Worm (Caenorhabditis elegans): ENCODE results near the gene sra-13.

The sra-13 gene

DNA sequence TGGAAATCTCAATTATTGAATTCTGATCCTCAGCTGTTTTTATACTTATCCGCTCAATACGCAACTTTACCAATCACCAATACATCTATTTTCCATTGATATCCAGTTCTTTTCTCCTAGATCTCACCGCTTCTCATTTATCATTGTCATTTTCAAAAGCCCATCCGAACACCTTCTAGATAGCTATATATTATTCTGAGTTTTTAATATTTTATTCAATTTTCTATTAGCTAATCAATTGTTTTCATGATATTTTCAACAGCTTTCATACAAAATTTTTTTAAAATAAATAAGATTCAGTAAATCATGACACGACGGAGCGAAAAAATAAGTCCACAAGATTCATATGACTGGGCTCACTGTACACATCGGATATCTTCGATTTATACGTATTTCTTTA is 26.3 kb upstream of the sra-13 start, which contains the start of gene F49E12.12:
TSS of gene F49E12.12 (plus strand) at position 301 of the 400 bp plus-strand sequence.
- TF ChIP-seq nhr-19 (GFP tag; conservative IDR thresholded peaks at IDR 0.05) (no peak), ceh-90 (tag; optimal IDR thresholded peaks at IDR 0.05) (no peak), zip-4 (GFP tag; optimal IDR thresholded peaks at IDR 0.05) (no peak), elt-3 (tag; optimal IDR thresholded peaks at IDR 0.05) (no peak), irx-1 (tag; optimal IDR thresholded peaks at IDR 0.05) (no peak), ceh-88 (GFP tag; IDR thresholded peaks at IDR 0.05) (no peak), ces-1 (GFP tag; optimal IDR thresholded peaks at IDR 0.05) (no peak), egl-13 (tag; optimal IDR thresholded peaks at IDR 0.05) (no peak), isw-1 (GFP tag; IDR thresholded peaks at IDR 0.05) (no peak), swsn-7 (tag; optimal IDR thresholded peaks at IDR 0.05) (no peak), ceh-8 (GFP tag; optimal IDR thresholded peaks at IDR 0.05) (no peak)

DNA sequence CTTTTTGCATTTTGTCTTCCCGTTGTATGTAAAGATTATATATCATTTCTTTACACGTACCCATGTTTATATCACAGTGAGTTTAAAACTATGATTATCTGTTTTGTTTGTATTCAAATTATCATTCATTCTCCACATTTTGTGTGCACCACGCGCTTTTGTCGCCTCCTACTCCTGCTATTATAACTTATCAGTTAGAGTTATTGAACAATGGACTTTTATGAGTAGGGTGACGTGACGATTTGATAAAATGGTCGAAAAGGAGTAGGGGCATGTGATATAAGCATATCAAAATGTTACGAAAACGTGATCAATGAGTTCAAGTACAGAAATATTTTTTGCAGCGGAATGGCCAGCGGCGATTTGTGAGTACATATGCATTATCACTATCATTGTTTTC is 24.6 kb upstream of the sra-13 start:
- no peak for TF ChIP-seq sox-4 (tag; optimal IDR thresholded peaks at IDR 0.05)
- no peak for TF ChIP-seq nhr-47 (tag; optimal IDR thresholded peaks at IDR 0.05)
- peak; percentile 68 for TF ChIP-seq nhr-71 (tag; optimal IDR thresholded peaks at IDR 0.05)
- TF ChIP-seq C16A3.4 (tag; optimal IDR thresholded peaks at IDR 0.05) = no peak
- TF ChIP-seq zag-1 (tag; optimal IDR thresholded peaks at IDR 0.05) = no peak
- peak; percentile 33 for TF ChIP-seq lin-14 (GFP tag; optimal IDR thresholded peaks at IDR 0.05)
- TF ChIP-seq pqm-1 (tag; optimal IDR thresholded peaks at IDR 0.05) = peak; percentile 79
- peak; percentile 2 for TF ChIP-seq tlp-1 (tag; optimal IDR thresholded peaks at IDR 0.05)
- TF ChIP-seq mdl-1 (tag; optimal IDR thresholded peaks at IDR 0.05) = peak in 1 of 2 experiments; percentile 35
- peak; percentile 59 for TF ChIP-seq nhr-90 (tag; optimal IDR thresholded peaks at IDR 0.05; ENCODE audit: poor library complexity)
- no peak for TF ChIP-seq ces-1 (GFP tag; optimal IDR thresholded peaks at IDR 0.05)
- TF ChIP-seq egl-13 (tag; optimal IDR thresholded peaks at IDR 0.05) = peak; percentile 69
- no peak for TF ChIP-seq hlh-17 (GFP tag; optimal IDR thresholded peaks at IDR 0.05; ENCODE audit: borderline replicate concordance)
- TF ChIP-seq lin-35 (GFP tag; optimal IDR thresholded peaks at IDR 0.05) = peak in 1 of 2 experiments; percentile 61
- peak in 1 of 2 experiments; percentile 29 for TF ChIP-seq lsy-2 (tag; optimal IDR thresholded peaks at IDR 0.05)
- TF ChIP-seq tbx-2 (tag; optimal IDR thresholded peaks at IDR 0.05) = no peak
- TF ChIP-seq xbp-1 (tag; optimal IDR thresholded peaks at IDR 0.05) = no peak
- TF ChIP-seq elt-3 (tag; optimal IDR thresholded peaks at IDR 0.05) = no peak
- no peak for TF ChIP-seq lir-3 (tag; optimal IDR thresholded peaks at IDR 0.05; ENCODE audit: poor library complexity)
- TF ChIP-seq mep-1 (tag; optimal IDR thresholded peaks at IDR 0.05) = no peak
- no peak for TF ChIP-seq hpl-2 (GFP tag; optimal IDR thresholded peaks at IDR 0.05)
- peak; percentile 2 for TF ChIP-seq pax-3 (tag; optimal IDR thresholded peaks at IDR 0.05)
- TF ChIP-seq ama-1 (optimal IDR thresholded peaks at IDR 0.05) = no peak
- no peak for TF ChIP-seq isw-1 (GFP tag; IDR thresholded peaks at IDR 0.05)
- no peak for TF ChIP-seq nhr-77 (tag; optimal IDR thresholded peaks at IDR 0.05)
- TF ChIP-seq nhr-20 (tag; optimal IDR thresholded peaks at IDR 0.05) = peak; percentile 78
- peak; percentile 38 for TF ChIP-seq nhr-19 (GFP tag; conservative IDR thresholded peaks at IDR 0.05)
- TF ChIP-seq elt-2 (tag; optimal IDR thresholded peaks at IDR 0.05) = peak; percentile 99
- TF ChIP-seq nhr-85 (tag) = no peak
- peak; percentile 74 for TF ChIP-seq jun-1 (tag; optimal IDR thresholded peaks at IDR 0.05)
- TF ChIP-seq alr-1 (tag; optimal IDR thresholded peaks at IDR 0.05; ENCODE audit: borderline replicate concordance) = no peak

DNA sequence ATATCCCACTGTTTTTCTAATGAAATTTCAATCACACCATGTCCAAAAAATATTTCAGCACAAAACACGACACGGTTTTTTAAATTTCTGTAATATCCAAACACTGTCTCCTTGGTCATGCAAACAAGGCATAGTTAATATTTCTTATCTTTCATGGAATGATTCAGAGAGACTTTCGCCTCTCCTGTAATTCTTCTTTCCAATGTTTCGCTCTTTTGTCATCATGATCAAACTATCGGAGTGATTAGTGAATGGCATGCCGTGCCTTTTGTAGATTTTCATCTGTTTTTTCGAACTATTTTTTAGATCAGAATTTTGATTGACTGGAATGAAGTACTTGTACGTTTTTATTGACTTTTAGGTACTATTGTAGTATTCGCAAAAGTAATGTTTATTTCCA is 23.1 kb upstream of the sra-13 start:
- TF ChIP-seq mep-1 (tag; optimal IDR thresholded peaks at IDR 0.05) = no peak
- TF ChIP-seq nhr-20 (tag; optimal IDR thresholded peaks at IDR 0.05) = peak; percentile 33
- no peak for TF ChIP-seq blmp-1 (tag; optimal IDR thresholded peaks at IDR 0.05)
- TF ChIP-seq tlp-1 (tag; optimal IDR thresholded peaks at IDR 0.05) = no peak
- no peak for TF ChIP-seq zag-1 (tag; optimal IDR thresholded peaks at IDR 0.05)
- no peak for TF ChIP-seq lin-14 (GFP tag; optimal IDR thresholded peaks at IDR 0.05)
- TF ChIP-seq pqm-1 (tag; optimal IDR thresholded peaks at IDR 0.05) = peak; percentile 67
- TF ChIP-seq swsn-7 (tag; optimal IDR thresholded peaks at IDR 0.05) = no peak
- TF ChIP-seq nhr-85 (tag) = no peak
- TF ChIP-seq lsy-2 (tag; optimal IDR thresholded peaks at IDR 0.05) = no peak
- TF ChIP-seq nhr-19 (GFP tag; conservative IDR thresholded peaks at IDR 0.05) = no peak
- no peak for TF ChIP-seq C16A3.4 (tag; optimal IDR thresholded peaks at IDR 0.05)
- no peak for TF ChIP-seq ceh-90 (tag; optimal IDR thresholded peaks at IDR 0.05)
- no peak for TF ChIP-seq egl-13 (tag; optimal IDR thresholded peaks at IDR 0.05)
- peak; percentile 62 for TF ChIP-seq elt-2 (tag; optimal IDR thresholded peaks at IDR 0.05)
- TF ChIP-seq egl-27 (tag; optimal IDR thresholded peaks at IDR 0.05) = no peak
- TF ChIP-seq vab-15 (tag; optimal IDR thresholded peaks at IDR 0.05) = no peak
- TF ChIP-seq rnt-1 (tag; optimal IDR thresholded peaks at IDR 0.05) = no peak
- no peak for TF ChIP-seq dpl-1 (GFP tag; optimal IDR thresholded peaks at IDR 0.05)
- no peak for TF ChIP-seq elt-3 (tag; optimal IDR thresholded peaks at IDR 0.05)
- no peak for TF ChIP-seq irx-1 (tag; optimal IDR thresholded peaks at IDR 0.05)
- no peak for TF ChIP-seq fos-1 (tag; optimal IDR thresholded peaks at IDR 0.05)
